ENCODE assay signal across 1 fruit fly cellular context in genomic region chrX:20505897-20506296, dm6.
TF ChIP-seq lines count a peak whose summit lies in the region.

No protein-coding gene starts in this region.

TF ChIP-seq in whole organism, embryonic, 481 proteins besides CTCF, POLR2A, EP300 and RAD21 (continued from another document and continues in another):
- TF ChIP-seq CG31441 (GFP tag; IDR thresholded peaks at IDR 0.05; lab: Robert Waterston, UW) (peak; percentile 30; the same call in 1 of the 2 replicates), slbo (GFP tag; IDR thresholded peaks at IDR 0.05; lab: Robert Waterston, UW) (no peak), slou (GFP tag; optimal IDR thresholded peaks at IDR 0.05; lab: Kevin White, UChicago) (peak; percentile 21), Usf (GFP tag; optimal IDR thresholded peaks at IDR 0.05; lab: Kevin White, UChicago) (no peak), Meics (GFP tag; optimal IDR thresholded peaks at IDR 0.05; lab: Kevin White, UChicago) (peak; percentile 35), CG10274 (GFP tag; optimal IDR thresholded peaks at IDR 0.05; lab: Kevin White, UChicago) (no peak), CG2875 (GFP tag; optimal IDR thresholded peaks at IDR 0.05; lab: Kevin White, UChicago) (peak; percentile 67), ftz-f1 (GFP tag; optimal IDR thresholded peaks at IDR 0.05; lab: Kevin White, UChicago) (no peak), lab (GFP tag; optimal IDR thresholded peaks at IDR 0.05; lab: Kevin White, UChicago) (peak; percentile 64), al (GFP tag; IDR thresholded peaks at IDR 0.05; lab: Robert Waterston, UW) (no peak), CG17385 (GFP tag; optimal IDR thresholded peaks at IDR 0.05; lab: Kevin White, UChicago) (no peak), CkIIα-i1 (GFP tag; IDR thresholded peaks at IDR 0.05; lab: Robert Waterston, UW) (no peak), twi (tag; optimal IDR thresholded peaks at IDR 0.05; lab: Kevin White, UChicago) (no peak), D (optimal IDR thresholded peaks at IDR 0.05; lab: Kevin White, UChicago) (no peak), D (GFP tag; optimal IDR thresholded peaks at IDR 0.05; lab: Kevin White, UChicago) (peak; percentile 31), CG3838 (GFP tag; optimal IDR thresholded peaks at IDR 0.05; lab: Kevin White, UChicago) (peak; percentile 31), CG11247 (GFP tag; IDR thresholded peaks at IDR 0.05; lab: Robert Waterston, UW) (peak; percentile 51), CG16863 (GFP tag; optimal IDR thresholded peaks at IDR 0.05; lab: Kevin White, UChicago) (no peak), gcm2 (GFP tag; optimal IDR thresholded peaks at IDR 0.05; lab: Kevin White, UChicago) (no peak), corto (GFP tag; optimal IDR thresholded peaks at IDR 0.05; lab: Kevin White, UChicago) (no peak), CG10959 (GFP tag; IDR thresholded peaks at IDR 0.05; lab: Robert Waterston, UW) (no peak), CG7357 (GFP tag; IDR thresholded peaks at IDR 0.05; lab: Robert Waterston, UW) (no peak), CG10462 (GFP tag; optimal IDR thresholded peaks at IDR 0.05; lab: Kevin White, UChicago) (peak; percentile 36), scrt (GFP tag; optimal IDR thresholded peaks at IDR 0.05; lab: Kevin White, UChicago) (no peak), CG11093 (GFP tag; IDR thresholded peaks at IDR 0.05; lab: Robert Waterston, UW) (peak; percentile 31; the same call in 1 of the 3 replicates), dysf (GFP tag; IDR thresholded peaks at IDR 0.05; lab: Robert Waterston, UW) (no peak), CG11085 (GFP tag; IDR thresholded peaks at IDR 0.05; lab: Robert Waterston, UW) (no peak), gce (GFP tag; IDR thresholded peaks at IDR 0.05; lab: Robert Waterston, UW) (peak; percentile 65; the same call in 1 of the 3 replicates), Hmr (GFP tag; optimal IDR thresholded peaks at IDR 0.05; lab: Kevin White, UChicago) (peak; percentile 44), h (optimal IDR thresholded peaks at IDR 0.05; lab: Kevin White, UChicago) (no peak), NC2β (GFP tag; optimal IDR thresholded peaks at IDR 0.05; lab: Kevin White, UChicago) (peak; percentile 2), CG3995 (GFP tag; optimal IDR thresholded peaks at IDR 0.05; lab: Kevin White, UChicago) (no peak), Mrtf (GFP tag; IDR thresholded peaks at IDR 0.05; lab: Robert Waterston, UW) (peak; percentile 33; the same call in 1 of the 3 replicates), Sin3A (optimal IDR thresholded peaks at IDR 0.05; lab: Kevin White, UChicago) (no peak), ATbp (GFP tag; optimal IDR thresholded peaks at IDR 0.05; lab: Kevin White, UChicago) (peak; percentile 85), Dek (tag; optimal IDR thresholded peaks at IDR 0.05; lab: Kevin White, UChicago) (no peak), Hsf (GFP tag; optimal IDR thresholded peaks at IDR 0.05; lab: Kevin White, UChicago) (no peak), CG18619 (GFP tag; optimal IDR thresholded peaks at IDR 0.05; lab: Kevin White, UChicago) (peak; percentile 50), NFAT (GFP tag; IDR thresholded peaks at IDR 0.05; lab: Robert Waterston, UW) (no peak), CG10209 (GFP tag; optimal IDR thresholded peaks at IDR 0.05; lab: Kevin White, UChicago) (peak; percentile 65), Stat92E (GFP tag; optimal IDR thresholded peaks at IDR 0.05; lab: Kevin White, UChicago) (no peak), CG7556 (GFP tag; optimal IDR thresholded peaks at IDR 0.05; lab: Kevin White, UChicago) (no peak), HLH54F (GFP tag; optimal IDR thresholded peaks at IDR 0.05; lab: Kevin White, UChicago) (no peak), nom (GFP tag; optimal IDR thresholded peaks at IDR 0.05; lab: Kevin White, UChicago) (no peak), rib (GFP tag; IDR thresholded peaks at IDR 0.05; lab: Robert Waterston, UW) (no peak), CG9215 (GFP tag; IDR thresholded peaks at IDR 0.05; lab: Robert Waterston, UW) (no peak), grn (GFP tag; optimal IDR thresholded peaks at IDR 0.05; lab: Kevin White, UChicago) (peak; percentile 3), knrl (GFP tag; IDR thresholded peaks at IDR 0.05; lab: Robert Waterston, UW; ENCODE audit: partially characterized antibody) (no peak), peb (GFP tag; IDR thresholded peaks at IDR 0.05; lab: Robert Waterston, UW) (peak; percentile 9; the same call in 1 of the 2 replicates), pros (GFP tag; optimal IDR thresholded peaks at IDR 0.05; lab: Kevin White, UChicago) (no peak), sc (optimal IDR thresholded peaks at IDR 0.05; lab: Kevin White, UChicago) (no peak), sc (GFP tag; optimal IDR thresholded peaks at IDR 0.05; lab: Kevin White, UChicago) (no peak), dan (GFP tag; IDR thresholded peaks at IDR 0.05; lab: Robert Waterston, UW) (no peak), CG15601 (tag; optimal IDR thresholded peaks at IDR 0.05; lab: Kevin White, UChicago) (no peak), CG7963 (GFP tag; IDR thresholded peaks at IDR 0.05; lab: Robert Waterston, UW; ENCODE audit: partially characterized antibody) (no peak), CG14710 (tag; optimal IDR thresholded peaks at IDR 0.05; lab: Kevin White, UChicago) (peak; percentile 6), lilli (GFP tag; optimal IDR thresholded peaks at IDR 0.05; lab: Kevin White, UChicago) (no peak), CG31365 (tag; optimal IDR thresholded peaks at IDR 0.05; lab: Kevin White, UChicago) (no peak), CG7372 (GFP tag; IDR thresholded peaks at IDR 0.05; lab: Robert Waterston, UW) (no peak), Kr (GFP tag; optimal IDR thresholded peaks at IDR 0.05; lab: Kevin White, UChicago) (no peak), H15 (GFP tag; IDR thresholded peaks at IDR 0.05; lab: Robert Waterston, UW) (no peak), crp (GFP tag; optimal IDR thresholded peaks at IDR 0.05; lab: Kevin White, UChicago) (no peak), Eip74EF (GFP tag; optimal IDR thresholded peaks at IDR 0.05; lab: Kevin White, UChicago) (peak in 1 of 2 experiments; percentile 34), MBD-R2 (GFP tag; IDR thresholded peaks at IDR 0.05; lab: Robert Waterston, UW) (no peak), yki (optimal IDR thresholded peaks at IDR 0.05; lab: Kevin White, UChicago) (no peak), Poxn (GFP tag; IDR thresholded peaks at IDR 0.05; lab: Robert Waterston, UW) (no peak), chm (GFP tag; IDR thresholded peaks at IDR 0.05; lab: Robert Waterston, UW) (no peak), Doc2 (GFP tag; IDR thresholded peaks at IDR 0.05; lab: Robert Waterston, UW) (no peak), CHES-1-like (GFP tag; optimal IDR thresholded peaks at IDR 0.05; lab: Kevin White, UChicago) (no peak), CG1529 (GFP tag; optimal IDR thresholded peaks at IDR 0.05; lab: Kevin White, UChicago) (peak; percentile 10), Mes4 (GFP tag; optimal IDR thresholded peaks at IDR 0.05; lab: Kevin White, UChicago) (no peak), bsh (GFP tag; optimal IDR thresholded peaks at IDR 0.05; lab: Kevin White, UChicago) (peak in 1 of 2 experiments; percentile 64), Dfd (GFP tag; optimal IDR thresholded peaks at IDR 0.05; lab: Kevin White, UChicago) (no peak), CG17359 (tag; optimal IDR thresholded peaks at IDR 0.05; lab: Kevin White, UChicago) (peak; percentile 81), CG9609 (GFP tag; optimal IDR thresholded peaks at IDR 0.05; lab: Kevin White, UChicago) (no peak), CG10543 (GFP tag; optimal IDR thresholded peaks at IDR 0.05; lab: Kevin White, UChicago) (no peak), chif (GFP tag; optimal IDR thresholded peaks at IDR 0.05; lab: Kevin White, UChicago) (peak; percentile 17 to 24), ci (GFP tag; IDR thresholded peaks at IDR 0.05; lab: Robert Waterston, UW) (peak; percentile 81), CG1792 (GFP tag; optimal IDR thresholded peaks at IDR 0.05; lab: Kevin White, UChicago) (peak; percentile 52), CG11398 (GFP tag; optimal IDR thresholded peaks at IDR 0.05; lab: Kevin White, UChicago) (no peak), CG7271 (tag; optimal IDR thresholded peaks at IDR 0.05; lab: Kevin White, UChicago) (peak; percentile 22), zfh2 (GFP tag; optimal IDR thresholded peaks at IDR 0.05; lab: Kevin White, UChicago) (no peak), CG15514 (GFP tag; optimal IDR thresholded peaks at IDR 0.05; lab: Kevin White, UChicago) (peak; percentile 32), CG13287 (GFP tag; IDR thresholded peaks at IDR 0.05; lab: Robert Waterston, UW; ENCODE audit: partially characterized antibody) (no peak), Deaf1 (tag; optimal IDR thresholded peaks at IDR 0.05; lab: Kevin White, UChicago) (no peak), Hey (tag; optimal IDR thresholded peaks at IDR 0.05; lab: Kevin White, UChicago) (no peak), row (GFP tag; IDR thresholded peaks at IDR 0.05; lab: Robert Waterston, UW) (no peak), HHEX (GFP tag; optimal IDR thresholded peaks at IDR 0.05; lab: Kevin White, UChicago) (peak; percentile 48), CG10565 (GFP tag; optimal IDR thresholded peaks at IDR 0.05; lab: Kevin White, UChicago) (no peak), CG1603 (tag; optimal IDR thresholded peaks at IDR 0.05; lab: Kevin White, UChicago) (peak; percentile 37), caup (GFP tag; optimal IDR thresholded peaks at IDR 0.05; lab: Kevin White, UChicago; ENCODE audit: severe bottlenecking) (peak; percentile 31), CG42726 (GFP tag; IDR thresholded peaks at IDR 0.05; lab: Robert Waterston, UW; ENCODE audit: partially characterized antibody) (no peak), eyg (GFP tag; optimal IDR thresholded peaks at IDR 0.05; lab: Kevin White, UChicago) (no peak), sisA (GFP tag; IDR thresholded peaks at IDR 0.05; lab: Robert Waterston, UW) (no peak), cato (GFP tag; optimal IDR thresholded peaks at IDR 0.05; lab: Kevin White, UChicago; ENCODE audit: borderline replicate concordance) (no peak), lola (GFP tag; optimal IDR thresholded peaks at IDR 0.05; lab: Kevin White, UChicago) (no peak), CG14014 (GFP tag; IDR thresholded peaks at IDR 0.05; lab: Robert Waterston, UW) (peak; percentile 38; the same call in 1 of the 2 replicates), CG3281 (GFP tag; optimal IDR thresholded peaks at IDR 0.05; lab: Kevin White, UChicago) (no peak), CG1647 (GFP tag; optimal IDR thresholded peaks at IDR 0.05; lab: Kevin White, UChicago) (no peak), Gug (GFP tag; IDR thresholded peaks at IDR 0.05; lab: Robert Waterston, UW) (no peak), CG8944 (GFP tag; optimal IDR thresholded peaks at IDR 0.05; lab: Kevin White, UChicago) (no peak), gfzf (GFP tag; optimal IDR thresholded peaks at IDR 0.05; lab: Kevin White, UChicago) (no peak), Oaz (GFP tag; IDR thresholded peaks at IDR 0.05; lab: Robert Waterston, UW) (no peak), wor (GFP tag; IDR thresholded peaks at IDR 0.05; lab: Robert Waterston, UW) (no peak), Hr39 (optimal IDR thresholded peaks at IDR 0.05; lab: Kevin White, UChicago) (no peak), sd (tag; optimal IDR thresholded peaks at IDR 0.05; lab: Kevin White, UChicago) (no peak), CG17186 (GFP tag; optimal IDR thresholded peaks at IDR 0.05; lab: Kevin White, UChicago) (no peak), CG8089 (GFP tag; optimal IDR thresholded peaks at IDR 0.05; lab: Kevin White, UChicago) (peak; percentile 23), CG31224 (GFP tag; IDR thresholded peaks at IDR 0.05; lab: Robert Waterston, UW) (no peak), Atf3 (GFP tag; optimal IDR thresholded peaks at IDR 0.05; lab: Kevin White, UChicago) (no peak), Fer1 (GFP tag; optimal IDR thresholded peaks at IDR 0.05; lab: Kevin White, UChicago) (no peak), CG9437 (GFP tag; optimal IDR thresholded peaks at IDR 0.05; lab: Kevin White, UChicago) (no peak), CG2712 (tag; optimal IDR thresholded peaks at IDR 0.05; lab: Kevin White, UChicago) (no peak), CG4854 (GFP tag; optimal IDR thresholded peaks at IDR 0.05; lab: Kevin White, UChicago) (peak; percentile 34), hbn (GFP tag; IDR thresholded peaks at IDR 0.05; lab: Robert Waterston, UW; ENCODE audit: partially characterized antibody) (no peak), CG7786 (GFP tag; optimal IDR thresholded peaks at IDR 0.05; lab: Kevin White, UChicago) (no peak), Opbp (GFP tag; IDR thresholded peaks at IDR 0.05; lab: Robert Waterston, UW; ENCODE audit: partially characterized antibody) (no peak), CG16779 (GFP tag; IDR thresholded peaks at IDR 0.05; lab: Robert Waterston, UW) (no peak), pzg (GFP tag; optimal IDR thresholded peaks at IDR 0.05; lab: Kevin White, UChicago) (no peak), run (tag; optimal IDR thresholded peaks at IDR 0.05; lab: Kevin White, UChicago) (no peak), Lpt (GFP tag; optimal IDR thresholded peaks at IDR 0.05; lab: Kevin White, UChicago) (no peak), CG16815 (GFP tag; optimal IDR thresholded peaks at IDR 0.05; lab: Kevin White, UChicago) (no peak), CG3847 (GFP tag; IDR thresholded peaks at IDR 0.05; lab: Robert Waterston, UW) (no peak), CG13296 (GFP tag; optimal IDR thresholded peaks at IDR 0.05; lab: Kevin White, UChicago) (peak; percentile 24), pan (optimal IDR thresholded peaks at IDR 0.05; lab: Kevin White, UChicago) (no peak), pan (GFP tag; optimal IDR thresholded peaks at IDR 0.05 in 1 of 2, IDR thresholded peaks at IDR 0.05 in 1 of 2) (peak in 1 of 2 experiments; percentile 68), Dbx (GFP tag; IDR thresholded peaks at IDR 0.05; lab: Robert Waterston, UW) (no peak), klu (GFP tag; IDR thresholded peaks at IDR 0.05; lab: Robert Waterston, UW) (no peak), CG4707 (GFP tag; optimal IDR thresholded peaks at IDR 0.05; lab: Kevin White, UChicago) (no peak), Nf-YA (GFP tag; IDR thresholded peaks at IDR 0.05; lab: Robert Waterston, UW) (peak; percentile 50; the same call in 1 of the 2 replicates), toy (GFP tag; IDR thresholded peaks at IDR 0.05; lab: Robert Waterston, UW) (no peak), CG6254 (GFP tag; optimal IDR thresholded peaks at IDR 0.05; lab: Kevin White, UChicago) (no peak), CG15479 (GFP tag; optimal IDR thresholded peaks at IDR 0.05; lab: Kevin White, UChicago) (no peak), CG12391 (tag; optimal IDR thresholded peaks at IDR 0.05; lab: Kevin White, UChicago) (peak; percentile 4), CG8478 (optimal IDR thresholded peaks at IDR 0.05; lab: Kevin White, UChicago) (no peak), nmo (GFP tag; optimal IDR thresholded peaks at IDR 0.05; lab: Kevin White, UChicago) (no peak), Lhr (GFP tag; optimal IDR thresholded peaks at IDR 0.05; lab: Kevin White, UChicago) (peak; percentile 13)
